Worm (Caenorhabditis elegans): ENCODE data around the gene mon-2.

DNA sequence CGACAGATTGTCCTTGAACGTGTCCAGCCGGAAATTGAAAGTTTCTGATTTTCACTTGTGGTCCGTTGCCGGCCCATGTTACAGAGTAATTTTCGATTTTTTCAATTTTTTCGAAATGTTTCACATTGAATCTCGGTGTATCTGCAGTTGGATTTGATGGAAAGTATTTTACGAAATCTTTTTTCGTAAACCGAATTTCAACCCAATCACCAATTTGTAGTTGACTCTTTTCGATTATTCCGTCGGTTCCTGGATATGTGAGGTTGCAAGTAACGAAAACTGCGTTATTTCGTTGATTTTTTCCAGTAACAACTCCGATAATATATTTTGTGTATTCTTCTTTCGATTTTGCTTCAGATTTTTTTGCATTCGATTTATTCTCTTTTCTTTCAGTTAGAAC lies 53.0 kb downstream of the mon-2 start:
- TF ChIP-seq ama-1 (optimal IDR thresholded peaks at IDR 0.05) (no peak), tbx-37 (GFP tag; conservative IDR thresholded peaks at IDR 0.05) (no peak), ceh-36 (tag; optimal IDR thresholded peaks at IDR 0.05) (no peak), F13C5.2 (tag; optimal IDR thresholded peaks at IDR 0.05) (no peak), sea-1 (GFP tag; conservative IDR thresholded peaks at IDR 0.05) (no peak), hnd-1 (tag; optimal IDR thresholded peaks at IDR 0.05) (no peak), ets-7 (tag; optimal IDR thresholded peaks at IDR 0.05) (no peak), tra-4 (tag; optimal IDR thresholded peaks at IDR 0.05) (no peak), flt-1 (GFP tag; IDR thresholded peaks at IDR 0.05) (no peak)
